Worm (Caenorhabditis elegans) whole organism, L2 larva: Measurements from ENCODE around the gene pah-1.

Source experiments
- R02D3.7 ChIP-seq: fragments of 150-350 bp; optimal IDR thresholded peaks from 2 replicates; lab custom pipeline; 2014; ENCODE audit warnings: missing biosample characterization, missing genetic modification characterization
- mdl-1 ChIP-seq, 2 experiments: fragments of 150-350 bp in 1 of 2; sonication (generic microtip) in 1 of 2; optimal IDR thresholded peaks; 2 replicates each; lab custom pipeline; 2017; ENCODE audit warnings: missing biosample characterization in 2 of 2, missing genetic modification characterization in 2 of 2
- snpc-4 ChIP-seq: fragments of 150-350 bp; optimal IDR thresholded peaks from 2 replicates; lab custom pipeline; 2014; ENCODE audit warnings: missing biosample characterization, missing genetic modification characterization
- zag-1 ChIP-seq: fragments of 150-350 bp; optimal IDR thresholded peaks from 2 replicates; lab custom pipeline; 2014; ENCODE audit warnings: missing biosample characterization, missing genetic modification characterization
- ztf-11 ChIP-seq: sonication (generic microtip); optimal IDR thresholded peaks from 2 replicates; lab custom pipeline; 2017; ENCODE audit warnings: missing biosample characterization, missing genetic modification characterization
- ztf-4 ChIP-seq: fragments of 150-350 bp; optimal IDR thresholded peaks from 2 replicates; lab custom pipeline; 2014; ENCODE audit warnings: missing biosample characterization, missing genetic modification characterization

DNA sequence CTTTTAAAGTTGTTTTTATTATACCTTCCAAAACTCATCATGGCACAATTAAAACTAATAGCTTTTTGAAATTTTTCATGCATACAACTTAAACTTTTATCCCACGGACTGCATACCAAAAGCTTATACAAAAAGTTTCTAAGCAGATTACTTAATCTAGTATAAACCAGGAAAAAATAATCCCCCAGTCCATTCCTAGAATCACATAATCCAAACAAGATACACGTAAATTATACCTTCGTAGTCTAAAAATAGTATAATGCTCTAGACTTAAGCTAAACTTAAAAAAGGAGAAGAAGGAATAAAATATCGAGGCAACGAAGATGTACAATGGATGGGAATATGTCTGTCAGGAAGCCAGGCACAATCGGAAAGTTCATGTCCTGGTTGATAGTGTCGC, 28.4 kb upstream of the pah-1 start:
- TF ChIP-seq R02D3.7 (no peak), mdl-1 (tag; optimal IDR thresholded peaks at IDR 0.05; lab: Kevin White, UChicago) (no peak), zag-1 (tag; lab: Kevin White, UChicago) (no peak), ztf-11 (no peak), snpc-4 (tag; lab: Kevin White, UChicago) (no peak), ztf-4 (tag; lab: Kevin White, UChicago) (no peak)
